Fruit fly (Drosophila melanogaster): ENCODE results near the gene CG1750.

Gene CG1750

DNA sequence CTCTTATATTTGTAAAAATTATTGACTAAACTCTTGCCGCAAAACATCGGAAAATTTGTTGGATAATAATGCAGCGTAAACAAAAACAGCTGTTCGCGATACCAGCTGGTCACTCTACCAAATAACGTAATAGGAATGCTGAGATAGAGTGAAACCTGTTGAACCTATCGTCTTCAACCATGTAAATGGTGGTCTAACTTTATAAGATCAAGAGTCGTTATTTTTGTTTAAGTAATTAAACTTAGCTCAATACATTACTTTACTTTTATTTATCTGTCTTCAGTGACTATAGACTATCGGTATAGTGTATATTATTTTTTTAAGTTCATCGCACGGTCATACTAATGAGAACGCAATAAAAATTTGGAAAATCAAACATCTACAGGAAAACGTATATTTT, at the start of gene CG1750, which contains the start of gene spn-F (continued):
- TF ChIP-seq Kr (GFP tag; optimal IDR thresholded peaks at IDR 0.05) (no peak), Chrac-16 (GFP tag; optimal IDR thresholded peaks at IDR 0.05) (no peak), CG11504 (tag; optimal IDR thresholded peaks at IDR 0.05) (no peak), ind (GFP tag; optimal IDR thresholded peaks at IDR 0.05) (no peak), Pdp1 (GFP tag; optimal IDR thresholded peaks at IDR 0.05) (peak in 1 of 2 experiments; percentile 98), CG2712 (tag; optimal IDR thresholded peaks at IDR 0.05) (no peak), btn (GFP tag; optimal IDR thresholded peaks at IDR 0.05) (no peak), esg (GFP tag; conservative IDR thresholded peaks at IDR 0.05) (no peak), CG1529 (GFP tag; optimal IDR thresholded peaks at IDR 0.05) (no peak), danr (GFP tag; IDR thresholded peaks at IDR 0.05) (no peak), tap (tag; optimal IDR thresholded peaks at IDR 0.05) (no peak), CG10959 (GFP tag; IDR thresholded peaks at IDR 0.05) (no peak), CG17802 (tag; optimal IDR thresholded peaks at IDR 0.05) (no peak), Mrtf (GFP tag; IDR thresholded peaks at IDR 0.05) (no peak), wdn (GFP tag; IDR thresholded peaks at IDR 0.05) (no peak), D19B (GFP tag; optimal IDR thresholded peaks at IDR 0.05) (no peak), CG13287 (GFP tag; IDR thresholded peaks at IDR 0.05; ENCODE audit: partially characterized antibody) (peak; percentile 82), CG12236 (GFP tag; optimal IDR thresholded peaks at IDR 0.05) (no peak), tll (GFP tag; optimal IDR thresholded peaks at IDR 0.05) (no peak), Scr (GFP tag; IDR thresholded peaks at IDR 0.05; ENCODE audit: partially characterized antibody) (peak; percentile 78), CG10979 (tag; optimal IDR thresholded peaks at IDR 0.05) (no peak), Hand (GFP tag; optimal IDR thresholded peaks at IDR 0.05) (no peak), Jarid2 (GFP tag; optimal IDR thresholded peaks at IDR 0.05) (no peak), aop (GFP tag; IDR thresholded peaks at IDR 0.05) (no peak), Bdp1 (GFP tag; optimal IDR thresholded peaks at IDR 0.05) (no peak), CG10147 (GFP tag; optimal IDR thresholded peaks at IDR 0.05) (no peak), bigmax (GFP tag; optimal IDR thresholded peaks at IDR 0.05) (no peak), Rfx (GFP tag; IDR thresholded peaks at IDR 0.05) (no peak), Adf1 (GFP tag; IDR thresholded peaks at IDR 0.05) (no peak), CG11695 (GFP tag; IDR thresholded peaks at IDR 0.05) (no peak), CG11398 (GFP tag; optimal IDR thresholded peaks at IDR 0.05) (no peak), CG2199 (GFP tag; IDR thresholded peaks at IDR 0.05) (no peak), chm (GFP tag; IDR thresholded peaks at IDR 0.05) (no peak), CG1233 (GFP tag; optimal IDR thresholded peaks at IDR 0.05) (no peak), Hsf (GFP tag; optimal IDR thresholded peaks at IDR 0.05) (no peak), CG8765 (GFP tag; IDR thresholded peaks at IDR 0.05) (no peak), CG9215 (GFP tag; IDR thresholded peaks at IDR 0.05) (no peak), lab (GFP tag; optimal IDR thresholded peaks at IDR 0.05) (no peak), ERR (GFP tag; optimal IDR thresholded peaks at IDR 0.05) (no peak), Hey (tag; optimal IDR thresholded peaks at IDR 0.05) (no peak), lov (optimal IDR thresholded peaks at IDR 0.05) (no peak), lov (GFP tag; IDR thresholded peaks at IDR 0.05) (no peak), Eip74EF (GFP tag; optimal IDR thresholded peaks at IDR 0.05) (no peak), Fer2 (tag; optimal IDR thresholded peaks at IDR 0.05) (no peak), CG12391 (tag; optimal IDR thresholded peaks at IDR 0.05) (no peak), sima (GFP tag; optimal IDR thresholded peaks at IDR 0.05) (no peak), CG6175 (GFP tag; IDR thresholded peaks at IDR 0.05) (no peak), CkIIα-i1 (GFP tag; IDR thresholded peaks at IDR 0.05) (no peak), CG14965 (GFP tag; optimal IDR thresholded peaks at IDR 0.05; ENCODE audit: borderline replicate concordance) (no peak), nmo (GFP tag; optimal IDR thresholded peaks at IDR 0.05) (peak; percentile 32), cas (GFP tag; IDR thresholded peaks at IDR 0.05) (no peak), schlank (tag; optimal IDR thresholded peaks at IDR 0.05) (no peak)

Data from whole organism, embryonic.